Worm (Caenorhabditis elegans): ENCODE data around the gene rsd-2.

- TF ChIP-seq lin-40 (tag; optimal IDR thresholded peaks at IDR 0.05) (no peak), ekl-4 (GFP tag; IDR thresholded peaks at IDR 0.05) (no peak)
Observed at ce11 chrIV:13505144-13505543, 34.9 kb downstream of the rsd-2 start, which contains the start of gene seld-1.
